Fruit fly (Drosophila melanogaster): ENCODE measurements around the gene CG7377.
"Not testable (repeated sequence)": the region's sequence is repeated elsewhere in the genome, so short reads cannot be mapped to it uniquely, and the experiment has no call there.

The CG7377 gene

DNA sequence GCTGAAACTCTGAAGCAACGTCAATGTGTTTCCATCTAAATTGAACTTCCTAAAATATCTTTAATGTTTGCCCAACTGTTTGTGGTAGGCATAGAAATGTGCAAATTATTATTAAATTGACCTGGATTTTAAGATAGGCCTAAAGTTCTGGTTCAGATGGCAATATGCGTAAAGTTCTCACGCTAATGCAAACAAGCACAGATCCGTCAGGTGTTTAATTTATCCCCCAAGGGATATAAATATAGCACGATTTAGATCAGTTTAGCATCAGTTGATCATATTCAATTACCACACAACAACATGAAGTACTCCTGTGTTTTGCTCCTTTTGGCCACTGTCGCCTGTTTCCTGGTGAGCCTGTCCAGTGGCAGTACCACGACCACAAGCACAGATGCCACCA is at the start of gene CG7377:
TSS of gene CG7377 (plus strand) at position 301 of the 400 bp plus-strand sequence.
- TF ChIP-seq Hr4 (GFP tag; optimal IDR thresholded peaks at IDR 0.05); eg (GFP tag; IDR thresholded peaks at IDR 0.05); fkh (GFP tag; optimal IDR thresholded peaks at IDR 0.05): not testable (repeated sequence)

- TF ChIP-seq Eip75B (GFP tag; optimal IDR thresholded peaks at IDR 0.05) (no peak), fkh (GFP tag; optimal IDR thresholded peaks at IDR 0.05) (peak; percentile 89)
Measured at dm6 chr3L:11540330-11540702, 49.2 kb upstream of the CG7377 start.

DNA sequence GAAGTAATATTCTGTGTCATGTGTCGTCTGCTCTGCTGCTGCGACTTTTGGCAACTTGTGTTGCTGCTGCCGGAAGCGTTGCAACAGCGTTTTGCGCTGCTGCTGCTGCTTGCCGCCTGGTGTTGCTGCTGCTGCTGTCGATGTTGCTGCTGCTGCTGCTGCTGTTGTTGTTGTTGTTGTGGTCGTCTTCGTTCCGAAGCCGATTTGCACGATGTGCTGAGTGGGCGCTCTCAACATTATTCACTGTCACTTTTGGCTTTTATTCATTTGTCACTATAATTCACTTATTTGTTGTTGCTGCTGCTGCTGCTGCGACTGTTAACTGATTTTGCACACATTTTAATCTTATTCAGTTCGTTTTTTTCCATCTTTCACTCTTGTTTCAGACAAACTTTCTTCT is 47.1 kb upstream of the CG7377 start:
- TF ChIP-seq CG3919 (GFP tag; optimal IDR thresholded peaks at IDR 0.05), result peak; percentile 13
- no peak for TF ChIP-seq OdsH (GFP tag; optimal IDR thresholded peaks at IDR 0.05)

dm6 chr3L:11542948-11543347 is 46.5 kb upstream of the CG7377 start:
- TF ChIP-seq CG32006 (GFP tag; optimal IDR thresholded peaks at IDR 0.05) (peak; percentile 14), svp (GFP tag) (no peak), Hr4 (GFP tag; optimal IDR thresholded peaks at IDR 0.05) (peak; percentile 14), salr (GFP tag; optimal IDR thresholded peaks at IDR 0.05) (no peak), CG6163 (GFP tag; IDR thresholded peaks at IDR 0.05) (no peak), Eip78C (GFP tag) (peak; percentile 10), CG10631 (GFP tag; optimal IDR thresholded peaks at IDR 0.05) (no peak)

DNA sequence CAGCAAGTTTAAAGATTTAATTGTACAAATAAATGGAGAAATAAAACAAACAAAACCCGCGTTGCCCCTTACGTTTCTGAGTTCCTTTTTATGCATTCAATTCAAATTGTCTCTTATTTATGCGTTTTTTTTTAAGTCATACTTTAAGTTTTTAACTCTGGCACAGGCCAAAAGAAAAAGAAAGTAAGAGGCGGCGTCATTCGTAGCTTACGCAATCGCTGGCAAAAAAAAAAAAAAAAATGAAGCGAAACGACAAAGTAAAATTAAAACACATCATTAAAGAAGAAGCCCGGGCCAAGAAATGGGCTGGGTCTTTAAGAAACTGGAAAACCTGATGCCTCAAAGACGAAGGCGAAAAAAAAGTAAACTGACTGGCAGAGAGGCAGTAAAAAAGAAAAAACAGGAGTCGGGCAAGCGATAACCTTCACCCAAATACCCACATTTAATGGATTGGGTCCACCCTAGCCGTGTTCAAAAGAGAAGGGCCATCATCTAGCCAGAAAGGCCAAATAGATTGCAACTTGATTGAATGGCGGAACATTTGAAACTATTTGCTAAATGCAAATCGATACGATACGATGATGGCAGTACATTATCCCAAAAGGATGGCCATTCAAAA is 45.7 kb upstream of the CG7377 start:
- TF ChIP-seq CG6808 (GFP tag; optimal IDR thresholded peaks at IDR 0.05) (peak; percentile 12), Hr39 (GFP tag; optimal IDR thresholded peaks at IDR 0.05) (no peak), vri (GFP tag; optimal IDR thresholded peaks at IDR 0.05) (peak; percentile 43), CG6163 (GFP tag; IDR thresholded peaks at IDR 0.05) (peak; percentile 10; the same call in 1 of the 3 replicates), svp (GFP tag) (peak; percentile 58), dsx (GFP tag; optimal IDR thresholded peaks at IDR 0.05; ENCODE audit: poor library complexity, severe bottlenecking) (no peak), CG11902 (GFP tag; optimal IDR thresholded peaks at IDR 0.05) (no peak), CG10669 (GFP tag; optimal IDR thresholded peaks at IDR 0.05) (no peak), Sox102F (GFP tag; optimal IDR thresholded peaks at IDR 0.05) (peak; percentile 19), achi (GFP tag; optimal IDR thresholded peaks at IDR 0.05) (peak; percentile 22), Blimp-1 (GFP tag; optimal IDR thresholded peaks at IDR 0.05) (peak; percentile 68), Eip78C (GFP tag) (peak; percentile 52)

DNA sequence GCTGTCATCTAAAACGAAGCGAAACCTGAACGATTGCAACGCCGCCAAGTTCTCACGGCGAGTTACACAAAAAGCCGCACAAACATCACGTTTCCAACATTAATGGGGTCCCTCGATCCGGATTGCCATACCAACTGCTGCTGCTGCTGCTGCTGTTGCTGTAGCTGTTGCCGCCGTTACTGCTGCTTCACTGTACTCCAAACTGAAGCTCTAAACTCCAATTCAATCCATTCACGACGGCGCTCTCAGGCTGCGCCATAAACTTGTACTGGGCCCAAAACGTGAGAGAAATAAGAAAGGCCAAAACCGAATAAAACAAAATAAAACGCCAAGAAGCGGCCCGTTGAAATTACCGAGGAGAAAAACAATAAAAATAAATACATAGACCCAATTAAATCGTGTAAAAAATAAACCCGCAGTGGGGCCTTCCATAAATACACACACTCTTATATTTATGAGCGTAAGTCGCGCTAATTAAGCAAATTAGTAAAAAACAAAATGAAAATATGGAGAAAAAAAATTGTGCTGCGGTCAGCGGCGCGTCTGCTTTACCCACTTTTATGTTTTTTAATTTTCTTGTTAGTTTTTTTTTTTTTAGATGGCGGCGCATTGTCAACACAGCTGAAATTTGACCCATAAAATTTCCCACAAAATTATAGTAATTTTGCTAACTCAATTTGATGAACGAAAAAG is 42.0 kb upstream of the CG7377 start:
- TF ChIP-seq Eip78C (GFP tag) (peak; percentile 25), CG6276 (GFP tag; optimal IDR thresholded peaks at IDR 0.05) (peak; percentile 34), Eip93F (GFP tag; optimal IDR thresholded peaks at IDR 0.05) (no peak)

DNA sequence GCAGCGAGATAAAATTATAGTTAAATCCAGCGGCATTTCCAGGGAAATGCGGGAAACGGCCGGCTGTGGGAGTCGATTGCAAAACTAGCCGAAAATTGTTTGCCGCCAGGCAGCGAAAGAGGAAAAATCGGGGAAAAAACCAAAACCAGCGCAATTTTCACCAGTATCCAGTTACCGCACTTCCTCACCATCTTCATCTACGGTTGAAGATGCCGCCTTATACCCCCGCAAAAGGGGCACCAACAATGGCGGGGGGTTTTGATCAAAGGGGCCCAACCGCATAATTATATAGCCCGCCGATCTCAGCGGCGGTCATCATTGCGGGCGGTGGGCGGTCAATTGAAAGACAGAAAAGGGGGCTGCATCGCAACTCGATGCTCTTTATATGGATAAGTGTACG is 41.5 kb upstream of the CG7377 start:
- TF ChIP-seq fkh (GFP tag; optimal IDR thresholded peaks at IDR 0.05), result no peak
- TF ChIP-seq cyc (GFP tag; optimal IDR thresholded peaks at IDR 0.05), result no peak
- TF ChIP-seq CG34406 (GFP tag; optimal IDR thresholded peaks at IDR 0.05), result no peak
- TF ChIP-seq CG10669 (GFP tag; optimal IDR thresholded peaks at IDR 0.05), result no peak
- no peak for TF ChIP-seq CG6163 (GFP tag; IDR thresholded peaks at IDR 0.05)
- no peak for TF ChIP-seq CG6854 (GFP tag; optimal IDR thresholded peaks at IDR 0.05)
- TF ChIP-seq lz (GFP tag; optimal IDR thresholded peaks at IDR 0.05), result no peak
- TF ChIP-seq vri (GFP tag; optimal IDR thresholded peaks at IDR 0.05), result no peak
- TF ChIP-seq CG11294 (GFP tag; IDR thresholded peaks at IDR 0.05), result no peak
